Worm (Caenorhabditis elegans) whole organism, midembryonic: ENCODE measurements around the gene ugt-41.

Experiments
- cog-1 ChIP-seq: sonication (generic microtip); optimal IDR thresholded peaks from 2 replicates; lab custom pipeline; 2016; ENCODE audit warnings: missing genetic modification characterization, missing compliant biosample characterization
- flt-1 ChIP-seq: fragments of 200-800 bp; sonication (Bioruptor generic); IDR thresholded peaks from 2 replicates; pipeline ENCODE4 v1.3.6; 2022; ENCODE audit warnings: missing genetic modification characterization, missing compliant biosample characterization
- klf-2 ChIP-seq: fragments of 200-800 bp; sonication (Bioruptor generic); conservative IDR thresholded peaks from 2 replicates; pipeline ENCODE4 v1.3.6; 2022; ENCODE audit warnings: missing genetic modification reagents, missing genetic modification characterization, missing compliant biosample characterization
- med-1 ChIP-seq: sonication (generic microtip); optimal IDR thresholded peaks from 2 replicates; lab custom pipeline; 2017; ENCODE audit warnings: missing genetic modification characterization, mild to moderate bottlenecking, missing compliant biosample characterization, antibody characterized with exemption, missing genetic modification reagents; ENCODE audit not compliant: insufficient read depth
- ref-1 ChIP-seq: fragments of 200-800 bp; sonication (Bioruptor generic); conservative IDR thresholded peaks from 2 replicates; pipeline ENCODE4 v1.3.6; 2022; ENCODE audit warnings: missing genetic modification reagents, missing genetic modification characterization, missing compliant biosample characterization
- ztf-23 ChIP-seq: fragments of 200-800 bp; sonication (Bioruptor generic); IDR thresholded peaks from 2 replicates; pipeline ENCODE4 v1.3.6; 2022; ENCODE audit warnings: missing genetic modification reagents, missing genetic modification characterization, missing compliant biosample characterization
- ztf-29 ChIP-seq: fragments of 200-800 bp; sonication (Bioruptor generic); IDR thresholded peaks from 2 replicates; pipeline ENCODE4 v1.3.6; 2022; ENCODE audit warnings: missing genetic modification reagents, missing genetic modification characterization, missing compliant biosample characterization

ce11 chrV:7201353-7201752 lies 38.0 kb upstream of the ugt-41 start:
- TF ChIP-seq ztf-23 (no peak), ref-1 (GFP tag; lab: Robert Waterston, UW) (no peak), flt-1 (GFP tag; lab: Robert Waterston, UW) (no peak), ztf-29 (GFP tag; lab: Robert Waterston, UW) (no peak), klf-2 (GFP tag; lab: Robert Waterston, UW) (no peak), cog-1 (tag; lab: Kevin White, UChicago) (no peak), med-1 (GFP tag; lab: Kevin White, UChicago) (no peak)
